Fruit fly (Drosophila melanogaster): ENCODE data around the gene cutlet.

- TF ChIP-seq pan (optimal IDR thresholded peaks at IDR 0.05) (no peak), CG8478 (optimal IDR thresholded peaks at IDR 0.05) (no peak), usp (GFP tag; optimal IDR thresholded peaks at IDR 0.05) (no peak), Dll (optimal IDR thresholded peaks at IDR 0.05) (no peak), EcR (GFP tag; optimal IDR thresholded peaks at IDR 0.05) (no peak), psq (optimal IDR thresholded peaks at IDR 0.05) (no peak)
Observed at dm6 chr2L:3740443-3740842, 28.9 kb upstream of the cutlet start.

Data from whole organism.